Fruit fly (Drosophila melanogaster): ENCODE results near the gene CG14089.

dm6 chr3L:19316638-19317037 lies 36.0 kb upstream of the CG14089 start:
- TF ChIP-seq Atf6 (GFP tag; IDR thresholded peaks at IDR 0.05) (no peak), chinmo (GFP tag; IDR thresholded peaks at IDR 0.05; ENCODE audit: partially characterized antibody) (no peak), stc (GFP tag; IDR thresholded peaks at IDR 0.05) (no peak), CG9876 (GFP tag; optimal IDR thresholded peaks at IDR 0.05) (no peak), CG10209 (GFP tag; optimal IDR thresholded peaks at IDR 0.05) (no peak), CG9727 (GFP tag; optimal IDR thresholded peaks at IDR 0.05) (no peak), CG9932 (GFP tag; IDR thresholded peaks at IDR 0.05) (no peak), CG15269 (tag; optimal IDR thresholded peaks at IDR 0.05) (no peak)
